Fruit fly (Drosophila melanogaster) whole organism, adult: ENCODE data around the gene Pdss2.

Experiments used
- CG11617 ChIP-seq: fragments of 200-800 bp; sonication (Bioruptor generic); optimal IDR thresholded peaks from 2 replicates; lab custom pipeline; 2017; ENCODE audit warnings: mild to moderate bottlenecking, missing biosample characterization, missing genetic modification reagents, missing genetic modification characterization
- CG12768 ChIP-seq: fragments of 200-800 bp; sonication (Bioruptor generic); optimal IDR thresholded peaks from 2 replicates; lab custom pipeline; 2017; ENCODE audit warnings: missing biosample characterization, missing genetic modification characterization, mild to moderate bottlenecking, moderate library complexity, missing genetic modification reagents
- CG14711 ChIP-seq: fragments of 200-800 bp; sonication (Bioruptor generic); optimal IDR thresholded peaks from 2 replicates; lab custom pipeline; 2018; ENCODE audit warnings: missing biosample characterization, mild to moderate bottlenecking, missing genetic modification characterization, moderate library complexity
- CG1620 ChIP-seq: fragments of 200-800 bp; sonication (Bioruptor generic); optimal IDR thresholded peaks from 2 replicates; lab custom pipeline; 2016; ENCODE audit warnings: missing biosample characterization, missing genetic modification characterization
- CG33017 ChIP-seq: fragments of 200-800 bp; sonication (Bioruptor generic); optimal IDR thresholded peaks from 2 replicates; lab custom pipeline; 2018; ENCODE audit warnings: missing biosample characterization, mild to moderate bottlenecking, missing genetic modification characterization, moderate library complexity
- CG5204 ChIP-seq: fragments of 200-800 bp; sonication (Bioruptor generic); optimal IDR thresholded peaks from 2 replicates; lab custom pipeline; 2016; ENCODE audit warnings: missing biosample characterization, missing genetic modification characterization
- CG7045 ChIP-seq: fragments of 200-800 bp; sonication (Bioruptor generic); optimal IDR thresholded peaks from 2 replicates; lab custom pipeline; 2017; ENCODE audit warnings: missing biosample characterization, mild to moderate bottlenecking, missing genetic modification characterization
- CG7101 ChIP-seq: fragments of 200-800 bp; sonication (Bioruptor generic); optimal IDR thresholded peaks from 2 replicates; lab custom pipeline; 2018; ENCODE audit warnings: missing biosample characterization, mild to moderate bottlenecking, missing genetic modification characterization, moderate library complexity
- Clk ChIP-seq: fragments of 200-800 bp; sonication (Bioruptor generic); optimal IDR thresholded peaks from 2 replicates; lab custom pipeline; 2017; ENCODE audit warnings: missing biosample characterization, missing genetic modification characterization
- Crg-1 ChIP-seq: fragments of 200-800 bp; sonication (Bioruptor generic); optimal IDR thresholded peaks from 2 replicates; lab custom pipeline; 2016; ENCODE audit warnings: missing biosample characterization, missing genetic modification characterization
- Hr96 ChIP-seq: fragments of 200-800 bp; sonication (Bioruptor generic); optimal IDR thresholded peaks from 2 replicates; lab custom pipeline; 2016; ENCODE audit warnings: missing biosample characterization, missing genetic modification characterization
- Mnt ChIP-seq: fragments of 200-800 bp; sonication (Bioruptor generic); optimal IDR thresholded peaks from 2 replicates; lab custom pipeline; 2016; ENCODE audit warnings: missing biosample characterization, mild to moderate bottlenecking, missing genetic modification characterization
- bab1 ChIP-seq: fragments of 200-800 bp; sonication (Bioruptor generic); optimal IDR thresholded peaks from 3 replicates; lab custom pipeline; 2019; ENCODE audit warnings: missing biosample characterization, mild to moderate bottlenecking, missing genetic modification characterization, moderate library complexity
- cic ChIP-seq: fragments of 200-800 bp; sonication (Bioruptor generic); optimal IDR thresholded peaks from 2 replicates; lab custom pipeline; 2017; ENCODE audit warnings: missing biosample characterization, mild to moderate bottlenecking, missing genetic modification characterization, moderate library complexity
- cnc ChIP-seq, 2 experiments: fragments of >200 bp; optimal IDR thresholded peaks; 2 replicates each; lab custom pipeline; 2017
- kay ChIP-seq: fragments of 200-800 bp; sonication (Bioruptor generic); peaks from one replicate; lab custom pipeline; 2016; ENCODE audit warnings: missing biosample characterization, missing genetic modification characterization, borderline replicate concordance
- ovo ChIP-seq: fragments of 200-800 bp; sonication (Bioruptor generic); optimal IDR thresholded peaks from 2 replicates; lab custom pipeline; 2016; ENCODE audit warnings: missing biosample characterization, missing genetic modification characterization
- pad ChIP-seq: fragments of 200-800 bp; sonication (Bioruptor generic); optimal IDR thresholded peaks from 3 replicates; lab custom pipeline; 2017; ENCODE audit warnings: missing biosample characterization, missing genetic modification characterization, mild to moderate bottlenecking, moderate library complexity, missing genetic modification reagents
- tj ChIP-seq: fragments of 200-800 bp; sonication (Bioruptor generic); optimal IDR thresholded peaks from 3 replicates; lab custom pipeline; 2017; ENCODE audit warnings: missing biosample characterization, mild to moderate bottlenecking, missing genetic modification characterization, moderate library complexity
- toe ChIP-seq: fragments of 200-800 bp; sonication (Bioruptor generic); optimal IDR thresholded peaks from 2 replicates; lab custom pipeline; 2016; ENCODE audit warnings: missing biosample characterization, missing genetic modification characterization

The Pdss2 gene

DNA sequence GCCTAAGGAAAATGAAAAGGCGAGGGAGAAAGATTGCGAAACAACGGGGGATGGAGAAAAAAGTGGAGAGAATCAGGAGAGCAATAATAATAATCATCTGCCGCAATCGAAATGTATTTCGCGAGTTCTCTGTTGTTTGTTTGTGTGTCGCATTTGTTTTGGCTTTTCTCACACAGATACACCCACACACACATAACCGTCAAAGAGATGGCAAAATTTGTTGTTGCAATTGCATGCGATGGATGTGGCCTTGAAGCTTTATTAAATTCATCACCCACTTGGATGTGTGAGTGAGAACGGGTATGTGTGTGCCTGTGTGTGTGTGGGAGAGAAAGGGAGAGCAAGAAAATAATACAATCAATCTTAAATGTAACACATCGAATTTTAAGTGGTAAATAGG, 16.0 kb upstream of the Pdss2 start:
- no peak for TF ChIP-seq Crg-1 (GFP tag; lab: Kevin White, UChicago)
- TF ChIP-seq Clk (GFP tag; lab: Kevin White, UChicago), result no peak
- TF ChIP-seq pad (GFP tag; lab: Kevin White, UChicago), result no peak
- no peak for TF ChIP-seq CG7045 (GFP tag; lab: Kevin White, UChicago)
- TF ChIP-seq cic, result peak; percentile 52
- no peak for TF ChIP-seq ovo (GFP tag; lab: Kevin White, UChicago)
- TF ChIP-seq CG33017 (tag; lab: Kevin White, UChicago), result no peak
- no peak for TF ChIP-seq CG11617 (GFP tag; lab: Kevin White, UChicago)
- TF ChIP-seq Mnt (GFP tag; lab: Kevin White, UChicago), result no peak
- no peak for TF ChIP-seq tj
- TF ChIP-seq toe (GFP tag; lab: Kevin White, UChicago), result no peak
- TF ChIP-seq CG7101 (tag; lab: Kevin White, UChicago), result no peak
- TF ChIP-seq cnc (optimal IDR thresholded peaks at IDR 0.05; lab: Kevin White, UChicago), result no peak
- TF ChIP-seq kay (GFP tag; lab: Kevin White, UChicago), result peak; percentile 97
- TF ChIP-seq CG1620 (GFP tag; lab: Kevin White, UChicago), result no peak
- TF ChIP-seq CG12768 (GFP tag; lab: Kevin White, UChicago), result no peak

DNA sequence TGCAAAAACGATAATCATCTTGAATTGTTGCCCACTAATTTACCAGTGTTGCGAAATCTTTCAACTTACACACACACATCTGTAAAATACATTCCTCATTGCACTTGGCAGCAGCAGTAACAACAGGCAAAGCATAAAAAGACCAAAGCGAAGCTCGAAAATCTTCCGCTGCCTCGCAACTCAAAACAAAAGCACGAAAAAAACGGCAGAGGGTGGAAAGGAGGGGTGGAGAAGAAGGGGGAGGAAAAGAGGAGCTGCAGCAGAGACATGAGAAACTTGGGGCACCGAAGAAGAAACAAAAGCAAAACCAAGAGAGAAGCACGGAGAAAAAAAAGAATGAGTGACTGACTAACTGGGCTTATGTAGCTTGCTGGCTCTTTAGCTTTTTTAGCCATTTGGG, 14.2 kb upstream of the Pdss2 start:
- TF ChIP-seq kay (GFP tag; lab: Kevin White, UChicago), result no peak
- no peak for TF ChIP-seq Clk (GFP tag; lab: Kevin White, UChicago)
- TF ChIP-seq Mnt (GFP tag; lab: Kevin White, UChicago), result no peak
- no peak for TF ChIP-seq bab1 (GFP tag; lab: Kevin White, UChicago)
- no peak for TF ChIP-seq toe (GFP tag; lab: Kevin White, UChicago)
- no peak for TF ChIP-seq CG14711 (tag; lab: Kevin White, UChicago)
- no peak for TF ChIP-seq CG5204
- TF ChIP-seq CG1620 (GFP tag; lab: Kevin White, UChicago), result no peak
- TF ChIP-seq tj, result no peak
- no peak for TF ChIP-seq Hr96 (GFP tag; lab: Kevin White, UChicago)

DNA sequence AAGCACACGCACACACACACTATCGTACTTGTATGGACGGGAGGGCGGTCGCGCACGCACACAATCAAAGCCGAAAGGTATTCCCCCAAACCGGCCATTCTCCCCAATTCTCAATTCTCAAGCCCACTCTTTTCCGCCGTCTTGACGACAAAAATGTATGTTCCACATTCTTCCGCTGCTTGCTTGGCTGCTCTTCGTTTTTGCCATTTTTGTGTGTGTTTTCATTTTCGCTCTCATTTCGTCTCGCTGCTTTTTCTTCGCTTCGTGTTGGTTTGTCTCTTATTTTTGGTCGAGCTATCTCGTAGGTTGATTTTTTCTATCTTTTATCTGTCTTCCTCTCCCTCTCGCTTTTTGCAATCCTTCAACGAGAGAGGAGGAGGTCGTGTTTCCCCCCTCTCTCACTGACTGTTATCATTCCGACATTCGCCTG, 13.2 kb upstream of the Pdss2 start:
- peak; percentile 4 for TF ChIP-seq pad (GFP tag; lab: Kevin White, UChicago)
- TF ChIP-seq kay (GFP tag; lab: Kevin White, UChicago), result no peak

DNA sequence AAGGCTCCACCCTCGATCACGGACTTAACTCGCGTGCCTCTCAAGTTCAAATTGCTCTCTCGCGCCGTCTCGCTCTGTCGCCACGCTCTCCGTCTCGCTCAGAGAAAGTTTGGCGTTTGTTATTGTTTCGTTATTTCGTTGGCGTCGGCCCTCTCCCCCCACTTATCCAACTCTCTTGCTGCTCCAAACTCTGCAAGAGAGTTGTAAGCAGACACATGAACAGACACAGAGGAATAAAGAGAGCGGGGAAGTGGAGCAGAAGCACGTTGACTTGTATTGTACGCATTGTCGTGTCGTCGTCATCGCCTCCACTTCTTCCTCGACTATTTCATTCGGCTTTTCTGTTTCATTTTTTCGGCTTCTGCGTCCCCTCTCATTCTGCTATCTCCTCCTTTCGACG, 4.4 kb upstream of the Pdss2 start:
- TF ChIP-seq CG7101 (tag; lab: Kevin White, UChicago), result no peak
- TF ChIP-seq Mnt (GFP tag; lab: Kevin White, UChicago), result peak; percentile 28
- no peak for TF ChIP-seq cnc (optimal IDR thresholded peaks at IDR 0.05; lab: Kevin White, UChicago)
- TF ChIP-seq tj, result peak; percentile 34
- no peak for TF ChIP-seq toe (GFP tag; lab: Kevin White, UChicago)
- TF ChIP-seq CG14711 (tag; lab: Kevin White, UChicago), result no peak

DNA sequence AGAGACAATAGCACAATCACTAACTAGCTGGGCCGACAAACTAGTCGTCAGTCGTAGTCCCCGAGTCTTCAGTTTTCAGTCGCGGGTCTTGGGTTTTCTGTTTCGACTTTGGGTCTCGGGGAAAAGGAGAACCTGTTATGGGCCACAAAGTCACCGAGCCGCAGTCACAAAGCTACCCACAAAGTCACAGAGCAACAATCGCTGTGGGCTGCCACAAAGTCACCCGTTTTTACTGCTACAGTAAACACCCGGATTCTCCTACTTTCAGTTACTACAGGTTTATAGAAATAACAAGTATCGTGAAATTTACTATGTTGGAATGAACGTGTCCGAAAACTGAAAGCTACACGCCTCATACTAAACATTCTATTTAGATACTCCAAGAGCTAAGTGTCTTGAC, 3.9 kb upstream of the Pdss2 start:
- no peak for TF ChIP-seq CG33017 (tag; lab: Kevin White, UChicago)
- TF ChIP-seq cnc (optimal IDR thresholded peaks at IDR 0.05; lab: Kevin White, UChicago), result no peak
- TF ChIP-seq CG5204, result no peak
- no peak for TF ChIP-seq CG7045 (GFP tag; lab: Kevin White, UChicago)
- no peak for TF ChIP-seq bab1 (GFP tag; lab: Kevin White, UChicago)
- no peak for TF ChIP-seq pad (GFP tag; lab: Kevin White, UChicago)
- TF ChIP-seq ovo (GFP tag; lab: Kevin White, UChicago), result no peak
- TF ChIP-seq cic, result no peak
- no peak for TF ChIP-seq CG14711 (tag; lab: Kevin White, UChicago)
- TF ChIP-seq CG12768 (GFP tag; lab: Kevin White, UChicago), result no peak
- TF ChIP-seq Hr96 (GFP tag; lab: Kevin White, UChicago), result no peak
- no peak for TF ChIP-seq CG1620 (GFP tag; lab: Kevin White, UChicago)
- TF ChIP-seq kay (GFP tag; lab: Kevin White, UChicago), result no peak
- TF ChIP-seq Mnt (GFP tag; lab: Kevin White, UChicago), result no peak
- TF ChIP-seq Crg-1 (GFP tag; lab: Kevin White, UChicago), result no peak
- no peak for TF ChIP-seq tj
- TF ChIP-seq toe (GFP tag; lab: Kevin White, UChicago), result no peak
- TF ChIP-seq CG7101 (tag; lab: Kevin White, UChicago), result no peak

DNA sequence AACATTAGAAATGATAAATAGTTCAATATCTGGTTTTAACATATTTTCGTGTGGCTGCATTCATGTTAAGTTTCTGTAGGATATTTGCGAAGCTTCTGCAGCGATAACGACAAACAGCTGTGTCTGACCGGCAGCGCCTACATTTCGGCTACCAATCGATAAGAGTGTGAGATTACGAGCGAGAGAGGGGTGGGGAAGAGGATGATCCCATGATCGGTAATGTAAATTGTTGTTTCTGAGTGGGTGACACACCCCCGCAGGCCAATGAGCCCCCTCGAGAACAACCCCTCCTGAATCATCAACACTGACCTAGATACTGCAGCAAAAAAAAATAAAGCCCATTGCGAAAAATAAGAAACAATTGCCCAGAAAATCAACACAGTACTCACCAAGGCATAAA, 3.2 kb upstream of the Pdss2 start:
- TF ChIP-seq CG5204 (no peak), pad (GFP tag; lab: Kevin White, UChicago) (no peak), tj (no peak), cnc (optimal IDR thresholded peaks at IDR 0.05; lab: Kevin White, UChicago) (no peak), cic (no peak), CG11617 (GFP tag; lab: Kevin White, UChicago) (no peak), CG1620 (GFP tag; lab: Kevin White, UChicago) (no peak), Hr96 (GFP tag; lab: Kevin White, UChicago) (no peak), CG12768 (GFP tag; lab: Kevin White, UChicago) (no peak), kay (GFP tag; lab: Kevin White, UChicago) (no peak), Clk (GFP tag; lab: Kevin White, UChicago) (no peak)
